Fruit fly (Drosophila melanogaster) whole organism, larva: ENCODE data around the gene CG46465.

Source experiments
- noc ChIP-seq: fragments of 200-800 bp; sonication (Bioruptor generic); optimal IDR thresholded peaks from 3 replicates; lab custom pipeline; 2019; ENCODE audit warnings: missing biosample characterization, mild to moderate bottlenecking, missing genetic modification characterization, moderate library complexity

The CG46465 gene

DNA sequence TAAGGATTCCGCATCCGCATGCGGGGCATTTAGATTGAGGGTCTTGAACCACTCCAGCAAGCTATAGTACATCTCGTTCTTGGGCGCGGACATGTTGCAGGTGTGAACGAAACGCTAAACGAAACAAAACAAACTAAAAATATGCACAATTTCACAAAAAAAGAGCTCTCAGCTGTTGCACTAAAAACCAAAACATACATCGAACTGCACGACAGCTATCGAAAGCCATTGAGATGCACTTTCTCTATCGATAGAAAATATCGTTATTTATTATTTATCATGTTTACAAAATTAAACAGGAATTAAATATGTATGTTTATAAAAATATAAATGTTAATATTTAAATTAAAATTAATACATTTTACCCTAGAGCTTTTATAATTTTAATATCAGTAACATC, 41.0 kb downstream of the CG46465 start, which contains the start of gene hook:
Gene hook (minus strand): TSS at position 211 of the 400 bp plus-strand sequence.
- TF ChIP-seq noc (tag; lab: Kevin White, UChicago) = no peak

dm6 chr2L:19034213-19034929, 42.1 kb downstream of the CG46465 start, which contains the start of the genes mib2 and CG31800:
TSS of gene mib2 (plus strand) at chr2L:19034444.
TSS of gene CG31800 (minus strand) at chr2L:19034576.
- TF ChIP-seq noc (tag; lab: Kevin White, UChicago) = no peak

DNA sequence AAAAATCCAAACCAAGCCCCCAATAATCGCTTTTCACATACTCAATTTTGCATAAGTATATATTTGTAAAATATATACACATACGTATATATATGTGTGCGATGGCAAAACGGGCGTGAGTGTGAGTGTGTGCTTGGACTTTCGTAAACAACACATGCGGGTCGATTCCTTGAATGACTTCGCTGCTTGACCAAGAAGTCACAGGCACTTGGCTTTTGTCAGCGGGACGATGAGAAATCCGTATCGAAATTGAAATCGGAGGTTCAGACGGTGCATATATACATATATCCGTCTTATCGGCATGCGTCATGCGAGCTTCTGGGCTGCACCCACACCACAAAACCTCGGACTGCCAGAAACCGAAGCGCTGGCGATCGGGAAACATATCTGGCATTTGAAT, 42.7 kb downstream of the CG46465 start:
- no peak for TF ChIP-seq noc (tag; lab: Kevin White, UChicago)

- TF ChIP-seq noc (tag; lab: Kevin White, UChicago) = peak; percentile 72
These were observed 43.9 kb downstream of the CG46465 start for dm6 chr2L:19036105-19036714.

DNA sequence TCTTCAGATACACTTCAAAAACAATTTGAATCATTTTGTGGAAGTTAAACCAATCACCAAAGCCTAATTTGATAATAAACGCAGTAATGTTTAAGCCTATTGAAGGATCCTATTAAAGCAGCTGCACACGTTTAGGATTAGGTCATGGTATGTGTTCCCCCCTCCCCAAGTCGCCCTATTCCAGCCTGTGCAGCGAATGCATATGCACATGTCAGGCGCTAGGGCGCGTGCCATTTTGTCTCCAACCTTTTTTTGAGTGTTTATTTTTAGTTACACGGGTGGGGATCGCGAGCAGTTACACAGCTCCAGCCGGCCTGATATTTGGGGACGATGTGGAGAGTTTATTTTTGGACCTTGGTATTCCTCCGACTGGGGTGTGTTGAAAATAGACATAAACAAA, 44.7 kb downstream of the CG46465 start:
- TF ChIP-seq noc (tag; lab: Kevin White, UChicago) = no peak

DNA sequence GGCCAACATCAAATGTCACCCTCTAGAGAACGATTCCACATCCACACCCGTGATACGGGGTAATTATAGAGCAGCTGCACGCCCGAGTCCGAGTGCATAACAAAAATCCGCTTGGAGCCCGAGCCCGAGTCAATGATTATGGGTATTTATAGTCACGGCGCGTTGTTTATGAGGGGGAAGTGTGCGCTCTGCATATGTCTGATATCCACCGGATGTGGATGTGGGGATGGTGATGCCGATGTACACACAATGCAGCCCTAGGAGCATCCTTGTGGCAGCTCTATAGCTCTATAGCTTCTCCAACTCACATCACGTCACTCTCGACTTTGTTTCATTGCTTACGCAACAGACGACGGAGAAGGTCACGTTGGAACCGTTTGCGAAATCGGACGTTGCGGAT, 45.2 kb downstream of the CG46465 start:
- TF ChIP-seq noc (tag; lab: Kevin White, UChicago) = no peak

DNA sequence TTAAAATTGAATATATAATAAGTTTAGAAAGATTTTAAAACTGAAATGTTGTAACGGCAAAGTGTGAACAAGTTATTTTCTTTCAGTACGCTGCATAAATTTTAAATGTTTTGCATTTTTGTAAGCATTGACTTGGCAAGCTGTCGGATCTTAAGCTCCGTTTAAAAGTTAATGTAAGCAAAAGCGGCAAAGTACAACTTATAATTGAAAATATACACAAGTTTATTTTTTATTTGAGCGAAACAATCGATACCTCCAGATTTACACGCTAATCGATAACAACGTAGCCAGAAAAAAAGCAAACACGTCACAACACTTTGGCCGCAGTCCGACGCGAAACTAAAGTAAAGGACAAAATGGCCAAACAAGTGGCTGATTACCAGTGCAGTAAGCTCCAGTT, 49.3 kb downstream of the CG46465 start, which contains the start of gene Catsup:
Gene Catsup (plus strand): TSS at position 273 of the 400 bp plus-strand sequence.
- TF ChIP-seq noc (tag; lab: Kevin White, UChicago) = no peak
